Fruit fly (Drosophila melanogaster) S2 (cell line): ENCODE data around the gene CG6015.

Experiments
- CG8478 ChIP-seq: fragments of >200 bp; optimal IDR thresholded peaks from 2 replicates; lab custom pipeline; 2018
- CTCF ChIP-seq, 2 experiments: fragments of >200 bp; optimal IDR thresholded peaks; 2 replicates each; lab custom pipeline; 2018

- TF ChIP-seq CG8478 (lab: Kevin White, UChicago) (no peak), CTCF (optimal IDR thresholded peaks at IDR 0.05; lab: Kevin White, UChicago) (no peak)
Measured at dm6 chr3R:22046231-22046630, 12.1 kb upstream of the CG6015 start.
